Fruit fly (Drosophila melanogaster) whole organism, embryonic: ENCODE measurements around the gene CG42693.

Experiments
- ATbp ChIP-seq: fragments of 200-800 bp; sonication (Bioruptor generic); optimal IDR thresholded peaks from 2 replicates; lab custom pipeline; 2017; ENCODE audit warnings: missing biosample characterization, mild to moderate bottlenecking, missing genetic modification characterization, missing genetic modification reagents
- Bgb ChIP-seq: fragments of 200-800 bp; sonication (Bioruptor generic); IDR thresholded peaks from 2 replicates; pipeline ENCODE4 v1.3.6; 2022; ENCODE audit warnings: missing biosample characterization, missing genetic modification characterization; ENCODE audit not compliant: partially characterized antibody
- C15 ChIP-seq: fragments of 200-800 bp; sonication (Bioruptor generic); IDR thresholded peaks from 3 replicates; pipeline ENCODE4 v1.3.6; 2022; ENCODE audit warnings: missing biosample characterization, missing genetic modification characterization
- CG10267 ChIP-seq: fragments of 200-800 bp; sonication (Bioruptor generic); optimal IDR thresholded peaks from 2 replicates; lab custom pipeline; 2018; ENCODE audit warnings: missing biosample characterization, mild to moderate bottlenecking, missing genetic modification characterization, moderate library complexity
- CG10979 ChIP-seq: fragments of 200-800 bp; sonication (Bioruptor generic); optimal IDR thresholded peaks from 2 replicates; lab custom pipeline; 2018; ENCODE audit warnings: missing biosample characterization, mild to moderate bottlenecking, missing genetic modification characterization, moderate library complexity
- CG11456 ChIP-seq: fragments of 200-800 bp; sonication (Bioruptor generic); IDR thresholded peaks from 3 replicates; pipeline ENCODE4 v1.3.6; 2022; ENCODE audit warnings: missing biosample characterization, missing genetic modification characterization
- CG11560 ChIP-seq: fragments of 200-800 bp; sonication (Bioruptor generic); IDR thresholded peaks from 3 replicates; pipeline ENCODE4 v1.3.6; 2022; ENCODE audit warnings: missing biosample characterization, missing genetic modification characterization
- CG12299 ChIP-seq: fragments of 200-800 bp; sonication (Bioruptor generic); optimal IDR thresholded peaks from 2 replicates; lab custom pipeline; 2018; ENCODE audit warnings: missing biosample characterization, mild to moderate bottlenecking, missing genetic modification characterization
- CG14667 ChIP-seq: fragments of 200-800 bp; sonication (Bioruptor generic); IDR thresholded peaks from 2 replicates; pipeline ENCODE4 v1.3.6; 2022; ENCODE audit warnings: missing biosample characterization, missing genetic modification characterization
- CG14710 ChIP-seq: fragments of 200-800 bp; sonication (Bioruptor generic); optimal IDR thresholded peaks from 3 replicates; lab custom pipeline; 2019; ENCODE audit warnings: missing biosample characterization, mild to moderate bottlenecking, missing genetic modification characterization, moderate library complexity
- CG15514 ChIP-seq: fragments of 200-800 bp; sonication (Bioruptor generic); optimal IDR thresholded peaks from 3 replicates; lab custom pipeline; 2017; ENCODE audit warnings: missing biosample characterization, missing genetic modification characterization, mild to moderate bottlenecking, moderate library complexity, missing genetic modification reagents
- CG16779 ChIP-seq: fragments of 200-800 bp; sonication (Bioruptor generic); IDR thresholded peaks from 2 replicates; pipeline ENCODE4 v1.3.6; 2022; ENCODE audit warnings: missing biosample characterization, missing genetic modification characterization
- CG17186 ChIP-seq: fragments of 200-800 bp; sonication (Bioruptor generic); optimal IDR thresholded peaks from 3 replicates; lab custom pipeline; 2017; ENCODE audit warnings: missing biosample characterization, missing genetic modification reagents, missing genetic modification characterization
- CG34422 ChIP-seq: fragments of 200-800 bp; sonication (Bioruptor generic); IDR thresholded peaks from 3 replicates; pipeline ENCODE4 v1.3.6; 2022; ENCODE audit warnings: missing biosample characterization, missing genetic modification characterization
- CG4424 ChIP-seq: fragments of 200-800 bp; sonication (Bioruptor generic); optimal IDR thresholded peaks from 3 replicates; lab custom pipeline; 2016; ENCODE audit warnings: missing biosample characterization, missing genetic modification characterization
- CG5245 ChIP-seq: fragments of 200-800 bp; sonication (Bioruptor generic); optimal IDR thresholded peaks from 3 replicates; lab custom pipeline; 2016; ENCODE audit warnings: missing biosample characterization, missing genetic modification characterization
- CG7839 ChIP-seq: fragments of 200-800 bp; sonication (Bioruptor generic); optimal IDR thresholded peaks from 3 replicates; lab custom pipeline; 2018; ENCODE audit warnings: missing biosample characterization, mild to moderate bottlenecking, missing genetic modification characterization, moderate library complexity
- CG7928 ChIP-seq: fragments of 200-800 bp; sonication (Bioruptor generic); optimal IDR thresholded peaks from 2 replicates; lab custom pipeline; 2017; ENCODE audit warnings: missing biosample characterization, mild to moderate bottlenecking, missing genetic modification characterization
- CG9727 ChIP-seq: fragments of 200-800 bp; sonication (Bioruptor generic); optimal IDR thresholded peaks from 3 replicates; lab custom pipeline; 2017; ENCODE audit warnings: missing biosample characterization, mild to moderate bottlenecking, missing genetic modification characterization
- CTCF ChIP-seq: fragments of 200-800 bp; sonication (Bioruptor generic); optimal IDR thresholded peaks from 2 replicates; lab custom pipeline; 2017; ENCODE audit warnings: missing biosample characterization, mild to moderate bottlenecking, missing genetic modification characterization, moderate library complexity
- Chrac-16 ChIP-seq: fragments of 200-800 bp; sonication (Bioruptor generic); optimal IDR thresholded peaks from 3 replicates; lab custom pipeline; 2016; ENCODE audit warnings: missing biosample characterization, missing genetic modification characterization
- D ChIP-seq, 2 experiments: fragments of 200-800 bp in 1 of 2; fragments of >200 bp in 1 of 2; sonication (Bioruptor generic) in 1 of 2; optimal IDR thresholded peaks; 2 replicates in 1 of 2; 3 replicates in 1 of 2; lab custom pipeline; 2017; ENCODE audit warnings: mild to moderate bottlenecking in 1 of 2, missing biosample characterization in 1 of 2, missing genetic modification characterization in 1 of 2, missing genetic modification reagents in 1 of 2
- Dbx ChIP-seq: fragments of 200-800 bp; sonication (Bioruptor generic); IDR thresholded peaks from 3 replicates; pipeline ENCODE4 v1.3.6; 2022; ENCODE audit warnings: missing biosample characterization, missing genetic modification characterization
- Dp ChIP-seq: fragments of 200-800 bp; sonication (Bioruptor generic); optimal IDR thresholded peaks from 2 replicates; lab custom pipeline; 2018; ENCODE audit warnings: missing biosample characterization, mild to moderate bottlenecking, missing genetic modification characterization, moderate library complexity
- Dref ChIP-seq: fragments of 200-800 bp; sonication (Bioruptor generic); IDR thresholded peaks from 2 replicates; pipeline ENCODE4 v1.3.6; 2022; ENCODE audit warnings: missing biosample characterization, missing genetic modification characterization
- E2f2 ChIP-seq: fragments of 200-800 bp; sonication (Bioruptor generic); IDR thresholded peaks from 2 replicates; pipeline ENCODE4 v1.3.6; 2022; ENCODE audit warnings: missing biosample characterization, missing genetic modification characterization
- Ets65A ChIP-seq: fragments of 200-800 bp; sonication (Bioruptor generic); peaks from one replicate; lab custom pipeline; 2016; ENCODE audit warnings: missing biosample characterization, missing genetic modification characterization
- Jarid2 ChIP-seq: fragments of 200-800 bp; sonication (Bioruptor generic); optimal IDR thresholded peaks from 3 replicates; lab custom pipeline; 2017; ENCODE audit warnings: mild to moderate bottlenecking, missing biosample characterization, missing genetic modification reagents, missing genetic modification characterization
- MBD-R2 ChIP-seq: fragments of 200-800 bp; sonication (Bioruptor generic); IDR thresholded peaks from 2 replicates; pipeline ENCODE4 v1.3.6; 2022; ENCODE audit warnings: missing biosample characterization, missing genetic modification characterization
- MESR4 ChIP-seq: fragments of 200-800 bp; sonication (Bioruptor generic); optimal IDR thresholded peaks from 2 replicates; lab custom pipeline; 2018; ENCODE audit warnings: missing biosample characterization, mild to moderate bottlenecking, missing genetic modification characterization, moderate library complexity
- Med ChIP-seq: fragments of 200-800 bp; sonication (Bioruptor generic); peaks from one replicate; lab custom pipeline; 2016; ENCODE audit warnings: missing biosample characterization, missing genetic modification characterization, mild to moderate bottlenecking, inconsistent platforms, moderate library complexity
- Opbp ChIP-seq: fragments of 200-800 bp; sonication (Bioruptor generic); IDR thresholded peaks from 3 replicates; pipeline ENCODE4 v1.3.6; 2022; ENCODE audit warnings: missing biosample characterization, missing genetic modification characterization; ENCODE audit not compliant: partially characterized antibody
- PHDP ChIP-seq: fragments of 200-800 bp; sonication (Bioruptor generic); optimal IDR thresholded peaks from 3 replicates; lab custom pipeline; 2018; ENCODE audit warnings: missing biosample characterization, mild to moderate bottlenecking, missing genetic modification characterization, moderate library complexity
- Ssrp ChIP-seq: fragments of 200-800 bp; sonication (Bioruptor generic); optimal IDR thresholded peaks from 2 replicates; lab custom pipeline; 2018; ENCODE audit warnings: missing biosample characterization, mild to moderate bottlenecking, missing genetic modification characterization, moderate library complexity
- cas ChIP-seq: fragments of 200-800 bp; sonication (Bioruptor generic); IDR thresholded peaks from 2 replicates; pipeline ENCODE4 v1.3.6; 2022; ENCODE audit warnings: missing biosample characterization, missing genetic modification characterization
- cg ChIP-seq: fragments of 200-800 bp; sonication (Bioruptor generic); optimal IDR thresholded peaks from 3 replicates; lab custom pipeline; 2019; ENCODE audit warnings: missing biosample characterization, mild to moderate bottlenecking, missing genetic modification characterization, moderate library complexity
- chif ChIP-seq, 2 experiments: fragments of 200-800 bp; sonication (Bioruptor generic); optimal IDR thresholded peaks; 3 replicates each; lab custom pipeline; 2016; ENCODE audit warnings: missing biosample characterization in 2 of 2, missing genetic modification characterization in 2 of 2
- chinmo ChIP-seq: fragments of 200-800 bp; sonication (Bioruptor generic); IDR thresholded peaks from 4 replicates; pipeline ENCODE4 v1.3.6; 2022; ENCODE audit warnings: missing biosample characterization, missing genetic modification characterization; ENCODE audit not compliant: partially characterized antibody
- croc ChIP-seq: fragments of 200-800 bp; sonication (Bioruptor generic); conservative IDR thresholded peaks from 3 replicates; pipeline ENCODE4 v1.3.6; 2022; ENCODE audit warnings: missing biosample characterization, missing genetic modification characterization
- da ChIP-seq: fragments of 200-800 bp; sonication (Bioruptor generic); optimal IDR thresholded peaks from 2 replicates; lab custom pipeline; 2016; ENCODE audit warnings: missing biosample characterization, missing genetic modification characterization
- gce ChIP-seq: fragments of 200-800 bp; sonication (Bioruptor generic); IDR thresholded peaks from 3 replicates; pipeline ENCODE4 v1.3.6; 2022; ENCODE audit warnings: missing biosample characterization, missing genetic modification characterization
- gcm ChIP-seq: fragments of 200-800 bp; sonication (Bioruptor generic); optimal IDR thresholded peaks from 2 replicates; lab custom pipeline; 2019; ENCODE audit warnings: missing biosample characterization, mild to moderate bottlenecking, missing genetic modification characterization, moderate library complexity
- hb ChIP-seq: fragments of 200-800 bp; sonication (Bioruptor generic); IDR thresholded peaks from 3 replicates; pipeline ENCODE4 v1.3.6; 2022; ENCODE audit warnings: missing biosample characterization, missing genetic modification characterization; ENCODE audit not compliant: partially characterized antibody
- lab ChIP-seq: fragments of 200-800 bp; sonication (Bioruptor generic); optimal IDR thresholded peaks from 3 replicates; lab custom pipeline; 2017; ENCODE audit warnings: missing biosample characterization, missing genetic modification characterization, mild to moderate bottlenecking, moderate library complexity, missing genetic modification reagents
- pan ChIP-seq, 4 experiments: fragments of >200 bp in 3 of 4; fragments of 200-800 bp in 1 of 4; sonication (Bioruptor generic) in 1 of 4; optimal IDR thresholded peaks in 3 of 4; IDR thresholded peaks in 1 of 4; 2 replicates each; pipeline versions ENCODE4 v1.3.6 to Lab custom; 2017 to 2022; ENCODE audit warnings: missing biosample characterization in 2 of 4, missing genetic modification characterization in 2 of 4, mixed read lengths in 1 of 4
- phol ChIP-seq: fragments of 200-800 bp; sonication (Bioruptor generic); optimal IDR thresholded peaks from 3 replicates; lab custom pipeline; 2018; ENCODE audit warnings: missing biosample characterization, mild to moderate bottlenecking, missing genetic modification characterization, moderate library complexity
- pnt ChIP-seq: fragments of 200-800 bp; sonication (Bioruptor generic); optimal IDR thresholded peaks from 3 replicates; lab custom pipeline; 2016; ENCODE audit warnings: missing biosample characterization, missing genetic modification characterization
- rib ChIP-seq: fragments of 200-800 bp; sonication (Bioruptor generic); IDR thresholded peaks from 2 replicates; pipeline ENCODE4 v1.3.6; 2022; ENCODE audit warnings: missing biosample characterization, missing genetic modification characterization
- sug ChIP-seq: fragments of 200-800 bp; optimal IDR thresholded peaks from 2 replicates; lab custom pipeline; 2019; ENCODE audit warnings: missing biosample characterization, mild to moderate bottlenecking, missing genetic modification characterization, moderate library complexity
- tx ChIP-seq: fragments of 200-800 bp; sonication (Bioruptor generic); optimal IDR thresholded peaks from 2 replicates; lab custom pipeline; 2016; ENCODE audit warnings: missing biosample characterization, missing genetic modification characterization

The CG42693 gene

DNA sequence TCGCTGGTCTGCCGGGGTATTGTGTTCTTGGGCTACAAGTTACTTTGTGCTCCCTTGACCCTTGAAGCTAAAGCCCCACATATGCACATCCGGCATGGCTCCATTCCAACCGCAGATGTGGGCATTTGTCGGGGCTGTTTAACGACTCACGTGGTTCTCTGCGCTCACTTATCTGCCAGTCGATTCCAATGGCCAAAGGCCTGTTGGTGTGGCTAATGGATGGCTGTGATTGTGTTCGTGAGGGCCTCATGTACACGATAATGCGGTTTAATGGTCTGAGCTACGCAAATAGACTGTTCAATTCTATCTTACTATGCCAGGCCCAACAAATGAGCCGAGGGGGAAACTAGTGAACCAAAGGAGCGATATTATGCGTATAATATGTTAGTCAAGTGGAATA lies 35.5 kb downstream of the CG42693 start (continued):
- TF ChIP-seq da (GFP tag; lab: Kevin White, UChicago) (no peak), CG10979 (no peak), Chrac-16 (GFP tag; lab: Kevin White, UChicago) (no peak), rib (GFP tag; lab: Robert Waterston, UW) (no peak), Med (peak; percentile 24), pnt (GFP tag; lab: Kevin White, UChicago) (no peak), CG4424 (GFP tag; lab: Kevin White, UChicago) (no peak), lab (no peak), Ssrp (tag; lab: Kevin White, UChicago) (no peak), chinmo (0 out of 4 replicates have a peak, but pooled peaks have one; percentile 57), tx (GFP tag; lab: Kevin White, UChicago) (no peak), gce (GFP tag; lab: Robert Waterston, UW) (no peak), D (optimal IDR thresholded peaks at IDR 0.05; lab: Kevin White, UChicago) (no peak), D (GFP tag; optimal IDR thresholded peaks at IDR 0.05; lab: Kevin White, UChicago) (no peak), CG14667 (no peak), Dbx (no peak), chif (GFP tag; optimal IDR thresholded peaks at IDR 0.05; lab: Kevin White, UChicago) (no peak), CG16779 (no peak), CG9727 (GFP tag; lab: Kevin White, UChicago) (no peak), gcm (GFP tag; lab: Kevin White, UChicago) (peak; percentile 22), E2f2 (no peak), Ets65A (GFP tag; lab: Kevin White, UChicago) (no peak), croc (GFP tag; lab: Robert Waterston, UW) (no peak), pan (optimal IDR thresholded peaks at IDR 0.05; lab: Kevin White, UChicago) (no peak), pan (GFP tag; optimal IDR thresholded peaks at IDR 0.05 in 1 of 2, IDR thresholded peaks at IDR 0.05 in 1 of 2) (no peak), CG12299 (tag; lab: Kevin White, UChicago) (no peak), cg (GFP tag; lab: Kevin White, UChicago) (peak; percentile 10), cas (GFP tag; lab: Robert Waterston, UW) (no peak), Opbp (no peak), PHDP (no peak), CG11456 (no peak), Dref (no peak)

- TF ChIP-seq CG14710 (tag; lab: Kevin White, UChicago) (peak; percentile 68), CG10267 (peak; percentile 50), CG15514 (GFP tag; lab: Kevin White, UChicago) (peak; percentile 87), CG5245 (GFP tag; lab: Kevin White, UChicago) (no peak), MBD-R2 (peak; percentile 47), CTCF (GFP tag; lab: Kevin White, UChicago) (peak; percentile 34), CG34422 (GFP tag; lab: Robert Waterston, UW) (0 out of 3 replicates have a peak, but pooled peaks have one; percentile 12), hb (peak; percentile 62; the same call in 1 of the 3 replicates), Jarid2 (GFP tag; lab: Kevin White, UChicago) (no peak), CG11560 (peak; percentile 99), sug (tag; lab: Kevin White, UChicago) (no peak), CG17186 (GFP tag; lab: Kevin White, UChicago) (peak; percentile 63), CG7839 (tag; lab: Kevin White, UChicago) (no peak), phol (tag; lab: Kevin White, UChicago) (peak; percentile 46), MESR4 (GFP tag; lab: Kevin White, UChicago) (peak; percentile 83), C15 (GFP tag; lab: Robert Waterston, UW) (no peak), Dp (GFP tag; lab: Kevin White, UChicago) (peak; percentile 93), Bgb (GFP tag; lab: Robert Waterston, UW) (peak; percentile 82), CG7928 (peak; percentile 23), ATbp (GFP tag; lab: Kevin White, UChicago) (no peak)
Observed at dm6 chr3R:31669153-31669934, 38.8 kb downstream of the CG42693 start, which contains the start of gene Zmynd8. Gene Zmynd8, plus strand, starts transcription at chr3R:31669465.
